ENCODE assay signal across 1 fruit fly cellular context in genomic region chrX:4955788-4956442, dm6.
TF ChIP-seq lines count a peak whose summit lies in the region.

No protein-coding gene starts in this region.

TF ChIP-seq in whole organism, embryonic, 481 proteins besides CTCF, POLR2A, EP300 and RAD21 (continued from another document and continues in another):
- TF ChIP-seq lilli (GFP tag; optimal IDR thresholded peaks at IDR 0.05; lab: Kevin White, UChicago) (peak; percentile 24), CG13894 (tag; optimal IDR thresholded peaks at IDR 0.05; lab: Kevin White, UChicago) (peak; percentile 39), Oli (tag; optimal IDR thresholded peaks at IDR 0.05; lab: Kevin White, UChicago) (no peak), CG17612 (GFP tag; IDR thresholded peaks at IDR 0.05; lab: Robert Waterston, UW) (no peak), Stat92E (GFP tag; optimal IDR thresholded peaks at IDR 0.05; lab: Kevin White, UChicago) (peak in 1 of 3 experiments; percentile 84), Gug (GFP tag; IDR thresholded peaks at IDR 0.05; lab: Robert Waterston, UW) (no peak), CG3838 (GFP tag; optimal IDR thresholded peaks at IDR 0.05; lab: Kevin White, UChicago) (no peak), Dad (GFP tag; optimal IDR thresholded peaks at IDR 0.05; lab: Kevin White, UChicago) (no peak), tap (tag; optimal IDR thresholded peaks at IDR 0.05; lab: Kevin White, UChicago) (no peak), CG17829 (tag; optimal IDR thresholded peaks at IDR 0.05; lab: Kevin White, UChicago) (no peak), NK7.1 (GFP tag; optimal IDR thresholded peaks at IDR 0.05; lab: Kevin White, UChicago) (no peak), emc (GFP tag; optimal IDR thresholded peaks at IDR 0.05; lab: Kevin White, UChicago) (no peak), CG10209 (GFP tag; optimal IDR thresholded peaks at IDR 0.05; lab: Kevin White, UChicago) (no peak), CG34224 (GFP tag; IDR thresholded peaks at IDR 0.05; lab: Robert Waterston, UW; ENCODE audit: partially characterized antibody) (peak; percentile 96), CG4854 (GFP tag; optimal IDR thresholded peaks at IDR 0.05; lab: Kevin White, UChicago) (no peak), luna (GFP tag; optimal IDR thresholded peaks at IDR 0.05; lab: Kevin White, UChicago) (no peak), h (optimal IDR thresholded peaks at IDR 0.05; lab: Kevin White, UChicago) (no peak), nom (GFP tag; optimal IDR thresholded peaks at IDR 0.05; lab: Kevin White, UChicago) (peak; percentile 14), CG8924 (tag; optimal IDR thresholded peaks at IDR 0.05; lab: Kevin White, UChicago) (no peak), Med (GFP tag; lab: Kevin White, UChicago) (peak; percentile 83), Chrac-16 (GFP tag; optimal IDR thresholded peaks at IDR 0.05; lab: Kevin White, UChicago) (no peak), dm (GFP tag; optimal IDR thresholded peaks at IDR 0.05; lab: Kevin White, UChicago) (no peak), CG16863 (GFP tag; optimal IDR thresholded peaks at IDR 0.05; lab: Kevin White, UChicago) (no peak), Lpt (GFP tag; optimal IDR thresholded peaks at IDR 0.05; lab: Kevin White, UChicago) (no peak), Pdp1 (GFP tag; optimal IDR thresholded peaks at IDR 0.05; lab: Kevin White, UChicago) (no peak), CG18599 (GFP tag; optimal IDR thresholded peaks at IDR 0.05; lab: Kevin White, UChicago) (no peak), fd3F (GFP tag; optimal IDR thresholded peaks at IDR 0.05; lab: Kevin White, UChicago) (no peak), D19B (GFP tag; optimal IDR thresholded peaks at IDR 0.05; lab: Kevin White, UChicago) (no peak), Hr51 (GFP tag; optimal IDR thresholded peaks at IDR 0.05; lab: Kevin White, UChicago) (no peak), Ssrp (tag; optimal IDR thresholded peaks at IDR 0.05; lab: Kevin White, UChicago) (no peak), CkIIα-i1 (GFP tag; IDR thresholded peaks at IDR 0.05; lab: Robert Waterston, UW) (no peak), C15 (GFP tag; IDR thresholded peaks at IDR 0.05; lab: Robert Waterston, UW) (no peak), CG2712 (tag; optimal IDR thresholded peaks at IDR 0.05; lab: Kevin White, UChicago) (peak; percentile 15), CG3995 (GFP tag; optimal IDR thresholded peaks at IDR 0.05; lab: Kevin White, UChicago) (no peak), CG18764 (GFP tag; optimal IDR thresholded peaks at IDR 0.05; lab: Kevin White, UChicago) (no peak), Bdp1 (GFP tag; optimal IDR thresholded peaks at IDR 0.05; lab: Kevin White, UChicago) (no peak), az2 (GFP tag; optimal IDR thresholded peaks at IDR 0.05; lab: Kevin White, UChicago) (no peak), shn (GFP tag; optimal IDR thresholded peaks at IDR 0.05; lab: Kevin White, UChicago) (no peak), Dfd (GFP tag; optimal IDR thresholded peaks at IDR 0.05; lab: Kevin White, UChicago) (no peak), Dek (tag; optimal IDR thresholded peaks at IDR 0.05; lab: Kevin White, UChicago) (no peak), aop (GFP tag; IDR thresholded peaks at IDR 0.05; lab: Robert Waterston, UW) (no peak), mirr (GFP tag; optimal IDR thresholded peaks at IDR 0.05; lab: Kevin White, UChicago) (peak; percentile 28), btn (GFP tag; optimal IDR thresholded peaks at IDR 0.05; lab: Kevin White, UChicago) (no peak), CG7963 (GFP tag; IDR thresholded peaks at IDR 0.05; lab: Robert Waterston, UW; ENCODE audit: partially characterized antibody) (peak; percentile 93), ssp (GFP tag; IDR thresholded peaks at IDR 0.05; lab: Robert Waterston, UW) (no peak), Dp (GFP tag; optimal IDR thresholded peaks at IDR 0.05; lab: Kevin White, UChicago) (peak; percentile 69), CG6175 (GFP tag; IDR thresholded peaks at IDR 0.05; lab: Robert Waterston, UW) (no peak), Mrtf (GFP tag; IDR thresholded peaks at IDR 0.05; lab: Robert Waterston, UW) (no peak), CG4820 (GFP tag; optimal IDR thresholded peaks at IDR 0.05; lab: Kevin White, UChicago) (no peak), CG13624 (GFP tag; optimal IDR thresholded peaks at IDR 0.05; lab: Kevin White, UChicago) (peak; percentile 27), nerfin-2 (GFP tag; IDR thresholded peaks at IDR 0.05; lab: Robert Waterston, UW; ENCODE audit: partially characterized antibody) (peak; percentile 86), Ets65A (GFP tag; lab: Kevin White, UChicago) (no peak), CG2116 (GFP tag; optimal IDR thresholded peaks at IDR 0.05; lab: Kevin White, UChicago) (peak; percentile 24), CG5180 (GFP tag; optimal IDR thresholded peaks at IDR 0.05; lab: Kevin White, UChicago) (peak; percentile 7), Bgb (GFP tag; IDR thresholded peaks at IDR 0.05; lab: Robert Waterston, UW; ENCODE audit: partially characterized antibody) (peak; percentile 98), CG6854 (GFP tag; optimal IDR thresholded peaks at IDR 0.05; lab: Kevin White, UChicago) (no peak), CG10543 (GFP tag; optimal IDR thresholded peaks at IDR 0.05; lab: Kevin White, UChicago) (peak; percentile 46), Spps (tag; optimal IDR thresholded peaks at IDR 0.05; lab: Kevin White, UChicago) (no peak), CG33213 (GFP tag; optimal IDR thresholded peaks at IDR 0.05; lab: Kevin White, UChicago) (peak; percentile 92), CG9437 (GFP tag; optimal IDR thresholded peaks at IDR 0.05; lab: Kevin White, UChicago) (no peak), dmrt99B (tag; optimal IDR thresholded peaks at IDR 0.05; lab: Kevin White, UChicago) (no peak), Poxn (GFP tag; IDR thresholded peaks at IDR 0.05; lab: Robert Waterston, UW) (no peak), dan (GFP tag; IDR thresholded peaks at IDR 0.05; lab: Robert Waterston, UW) (no peak), cad (GFP tag; optimal IDR thresholded peaks at IDR 0.05; lab: Kevin White, UChicago) (no peak), CG14050 (GFP tag; IDR thresholded peaks at IDR 0.05; lab: Robert Waterston, UW) (no peak), Ravus (GFP tag; IDR thresholded peaks at IDR 0.05; lab: Robert Waterston, UW) (no peak), yki (optimal IDR thresholded peaks at IDR 0.05; lab: Kevin White, UChicago) (no peak), CG3281 (GFP tag; optimal IDR thresholded peaks at IDR 0.05; lab: Kevin White, UChicago) (no peak), unc-4 (GFP tag; IDR thresholded peaks at IDR 0.05; lab: Robert Waterston, UW; ENCODE audit: partially characterized antibody) (peak; percentile 94), toy (GFP tag; IDR thresholded peaks at IDR 0.05; lab: Robert Waterston, UW) (no peak), ham (GFP tag; IDR thresholded peaks at IDR 0.05; lab: Robert Waterston, UW) (no peak), CG12219 (GFP tag; optimal IDR thresholded peaks at IDR 0.05; lab: Kevin White, UChicago) (no peak), Awh (GFP tag; IDR thresholded peaks at IDR 0.05; lab: Robert Waterston, UW) (no peak), CG32767 (GFP tag; IDR thresholded peaks at IDR 0.05; lab: Robert Waterston, UW) (no peak), Sox102F (GFP tag; optimal IDR thresholded peaks at IDR 0.05; lab: Kevin White, UChicago) (no peak), Dbx (GFP tag; IDR thresholded peaks at IDR 0.05; lab: Robert Waterston, UW) (0 out of 3 replicates have a peak, but pooled peaks have one; percentile 14), Xrp1 (GFP tag; IDR thresholded peaks at IDR 0.05; lab: Robert Waterston, UW) (peak; percentile 55), CG11085 (GFP tag; IDR thresholded peaks at IDR 0.05; lab: Robert Waterston, UW) (no peak), CG6765 (GFP tag; optimal IDR thresholded peaks at IDR 0.05; lab: Kevin White, UChicago) (no peak), row (GFP tag; IDR thresholded peaks at IDR 0.05; lab: Robert Waterston, UW) (peak; percentile 67), CoRest (tag; optimal IDR thresholded peaks at IDR 0.05; lab: Kevin White, UChicago) (peak; percentile 49), CG1603 (tag; optimal IDR thresholded peaks at IDR 0.05; lab: Kevin White, UChicago) (no peak), caup (GFP tag; optimal IDR thresholded peaks at IDR 0.05; lab: Kevin White, UChicago; ENCODE audit: severe bottlenecking) (no peak), CG11398 (GFP tag; optimal IDR thresholded peaks at IDR 0.05; lab: Kevin White, UChicago) (no peak), CG31388 (GFP tag; optimal IDR thresholded peaks at IDR 0.05; lab: Kevin White, UChicago) (no peak), vnd (GFP tag; IDR thresholded peaks at IDR 0.05; lab: Robert Waterston, UW; ENCODE audit: partially characterized antibody) (peak; percentile 91), Antp (GFP tag; optimal IDR thresholded peaks at IDR 0.05; lab: Kevin White, UChicago) (no peak), ftz-f1 (GFP tag; optimal IDR thresholded peaks at IDR 0.05; lab: Kevin White, UChicago) (no peak), pros (GFP tag; optimal IDR thresholded peaks at IDR 0.05; lab: Kevin White, UChicago) (peak; percentile 38), CG4328 (GFP tag; optimal IDR thresholded peaks at IDR 0.05; lab: Kevin White, UChicago) (no peak), CG2120 (GFP tag; optimal IDR thresholded peaks at IDR 0.05; lab: Kevin White, UChicago) (peak; percentile 25), sd (tag; optimal IDR thresholded peaks at IDR 0.05; lab: Kevin White, UChicago) (no peak), CG16813 (GFP tag; IDR thresholded peaks at IDR 0.05; lab: Robert Waterston, UW; ENCODE audit: partially characterized antibody) (peak; percentile 92), zfh1 (GFP tag; IDR thresholded peaks at IDR 0.05; lab: Robert Waterston, UW) (peak; percentile 38; the same call in 1 of the 3 replicates), CG30431 (GFP tag; optimal IDR thresholded peaks at IDR 0.05; lab: Kevin White, UChicago) (no peak), CG2875 (GFP tag; optimal IDR thresholded peaks at IDR 0.05; lab: Kevin White, UChicago) (no peak), CG3065 (GFP tag; optimal IDR thresholded peaks at IDR 0.05; lab: Kevin White, UChicago) (no peak), NfI (GFP tag; optimal IDR thresholded peaks at IDR 0.05; lab: Kevin White, UChicago) (no peak), otp (GFP tag; IDR thresholded peaks at IDR 0.05; lab: Robert Waterston, UW) (no peak), fd102C (GFP tag; optimal IDR thresholded peaks at IDR 0.05; lab: Kevin White, UChicago) (no peak), Ada2b (GFP tag; IDR thresholded peaks at IDR 0.05; lab: Robert Waterston, UW) (0 out of 2 replicates have a peak, but pooled peaks have one; percentile 8), sc (optimal IDR thresholded peaks at IDR 0.05; lab: Kevin White, UChicago) (no peak), sc (GFP tag; optimal IDR thresholded peaks at IDR 0.05; lab: Kevin White, UChicago) (no peak), CG2202 (tag; optimal IDR thresholded peaks at IDR 0.05; lab: Kevin White, UChicago) (no peak), CG10267 (tag; optimal IDR thresholded peaks at IDR 0.05; lab: Kevin White, UChicago) (peak; percentile 16), CG6254 (GFP tag; optimal IDR thresholded peaks at IDR 0.05; lab: Kevin White, UChicago) (peak; percentile 8), Atf6 (GFP tag; IDR thresholded peaks at IDR 0.05; lab: Robert Waterston, UW) (no peak), CG13775 (GFP tag; optimal IDR thresholded peaks at IDR 0.05; lab: Kevin White, UChicago) (no peak), prd (optimal IDR thresholded peaks at IDR 0.05; lab: Kevin White, UChicago) (no peak), prd (GFP tag; IDR thresholded peaks at IDR 0.05; lab: Robert Waterston, UW) (no peak; the same call in 2 of the 3 replicates), Dip3 (GFP tag; optimal IDR thresholded peaks at IDR 0.05; lab: Kevin White, UChicago) (no peak), ewg (GFP tag; optimal IDR thresholded peaks at IDR 0.05; lab: Kevin White, UChicago) (no peak), CG2199 (GFP tag; IDR thresholded peaks at IDR 0.05; lab: Robert Waterston, UW) (no peak), crol (GFP tag; IDR thresholded peaks at IDR 0.05; lab: Robert Waterston, UW) (0 out of 2 replicates have a peak, but pooled peaks have one; percentile 8), peb (GFP tag; IDR thresholded peaks at IDR 0.05; lab: Robert Waterston, UW) (no peak), pb (GFP tag; optimal IDR thresholded peaks at IDR 0.05; lab: Kevin White, UChicago) (no peak), ase (GFP tag; IDR thresholded peaks at IDR 0.05; lab: Robert Waterston, UW) (no peak), Dll (GFP tag; IDR thresholded peaks at IDR 0.05; lab: Robert Waterston, UW; ENCODE audit: partially characterized antibody) (peak; percentile 97), Hey (tag; optimal IDR thresholded peaks at IDR 0.05; lab: Kevin White, UChicago) (no peak), slp2 (GFP tag; optimal IDR thresholded peaks at IDR 0.05; lab: Kevin White, UChicago) (no peak), Camta (GFP tag; optimal IDR thresholded peaks at IDR 0.05; lab: Kevin White, UChicago) (no peak), CG10565 (GFP tag; optimal IDR thresholded peaks at IDR 0.05; lab: Kevin White, UChicago) (no peak), CG5953 (GFP tag; IDR thresholded peaks at IDR 0.05; lab: Robert Waterston, UW) (no peak), org-1 (GFP tag; optimal IDR thresholded peaks at IDR 0.05; lab: Kevin White, UChicago) (peak; percentile 4), gsb (GFP tag; IDR thresholded peaks at IDR 0.05; lab: Robert Waterston, UW) (no peak), Myb (GFP tag; optimal IDR thresholded peaks at IDR 0.05; lab: Kevin White, UChicago) (peak; percentile 87), run (tag; optimal IDR thresholded peaks at IDR 0.05; lab: Kevin White, UChicago) (no peak), CG8359 (GFP tag; optimal IDR thresholded peaks at IDR 0.05; lab: Kevin White, UChicago; ENCODE audit: borderline replicate concordance) (no peak), repo (GFP tag; optimal IDR thresholded peaks at IDR 0.05; lab: Kevin White, UChicago) (peak; percentile 29), CG17186 (GFP tag; optimal IDR thresholded peaks at IDR 0.05; lab: Kevin White, UChicago) (no peak), sens (GFP tag; lab: Kevin White, UChicago) (peak; percentile 92), sqz (GFP tag; optimal IDR thresholded peaks at IDR 0.05; lab: Kevin White, UChicago) (peak; percentile 46), kah (GFP tag; optimal IDR thresholded peaks at IDR 0.05; lab: Kevin White, UChicago) (peak; percentile 4), CG18476 (GFP tag; optimal IDR thresholded peaks at IDR 0.05; lab: Kevin White, UChicago) (no peak), CG10431 (GFP tag; optimal IDR thresholded peaks at IDR 0.05; lab: Kevin White, UChicago) (no peak), H15 (GFP tag; IDR thresholded peaks at IDR 0.05; lab: Robert Waterston, UW) (no peak), ap (GFP tag; IDR thresholded peaks at IDR 0.05; lab: Robert Waterston, UW) (no peak), Aef1 (GFP tag; IDR thresholded peaks at IDR 0.05; lab: Robert Waterston, UW) (no peak), CG15601 (tag; optimal IDR thresholded peaks at IDR 0.05; lab: Kevin White, UChicago) (no peak)
